Fruit fly (Drosophila melanogaster): ENCODE data around the gene CG32444.

CG32444 gene

DNA sequence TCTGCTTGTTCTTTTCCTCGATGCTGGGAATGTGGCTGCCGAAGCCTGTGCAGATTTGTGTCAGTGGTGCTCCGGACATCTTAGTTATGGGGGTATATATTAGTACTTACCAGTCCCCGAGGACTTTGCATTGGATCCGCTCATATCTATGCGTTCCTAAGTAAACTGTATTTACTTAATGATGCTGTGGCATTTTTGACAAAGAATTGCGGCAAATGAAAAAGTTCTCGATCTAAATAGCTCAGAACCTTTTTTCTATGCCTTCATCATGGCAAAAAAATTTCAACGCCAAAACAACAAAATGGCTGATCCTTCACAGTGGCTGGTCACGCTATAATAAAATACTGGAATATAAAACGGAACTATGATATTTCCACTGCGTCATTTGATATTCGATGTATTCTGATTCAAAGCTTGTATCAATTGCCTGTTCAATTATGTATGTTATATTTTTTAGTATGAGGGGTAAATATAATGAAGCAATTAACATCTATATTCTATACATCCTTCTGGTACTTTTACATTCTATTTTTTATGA is 2.5 kb upstream of the CG32444 start, which contains the start of gene MED1 (continued):
- TF ChIP-seq Hand (GFP tag; optimal IDR thresholded peaks at IDR 0.05) = no peak
- no peak for TF ChIP-seq Lim3 (GFP tag; IDR thresholded peaks at IDR 0.05)
- peak; percentile 29 for TF ChIP-seq zen (tag; optimal IDR thresholded peaks at IDR 0.05)
- no peak for TF ChIP-seq hb (GFP tag; IDR thresholded peaks at IDR 0.05; ENCODE audit: partially characterized antibody)
- TF ChIP-seq nerfin-1 (tag; optimal IDR thresholded peaks at IDR 0.05) = peak; percentile 11
- no peak for TF ChIP-seq tio (GFP tag; optimal IDR thresholded peaks at IDR 0.05)
- no peak for TF ChIP-seq CG11504 (tag; optimal IDR thresholded peaks at IDR 0.05)
- TF ChIP-seq CG17385 (GFP tag; optimal IDR thresholded peaks at IDR 0.05) = no peak
- TF ChIP-seq ken (GFP tag; IDR thresholded peaks at IDR 0.05) = no peak
- no peak for TF ChIP-seq grn (GFP tag; optimal IDR thresholded peaks at IDR 0.05)
- 0 out of 3 replicates have a peak, but pooled peaks have one; percentile 14 for TF ChIP-seq Opbp (GFP tag; IDR thresholded peaks at IDR 0.05; ENCODE audit: partially characterized antibody)
- TF ChIP-seq E2f1 (GFP tag; IDR thresholded peaks at IDR 0.05) = no peak
- no peak for TF ChIP-seq CG33557 (GFP tag; optimal IDR thresholded peaks at IDR 0.05)
- TF ChIP-seq usp (GFP tag; optimal IDR thresholded peaks at IDR 0.05) = no peak
- TF ChIP-seq Atf6 (GFP tag; IDR thresholded peaks at IDR 0.05) = no peak
- TF ChIP-seq CG10959 (GFP tag; IDR thresholded peaks at IDR 0.05) = no peak
- no peak for TF ChIP-seq Hmx (GFP tag; optimal IDR thresholded peaks at IDR 0.05)
- TF ChIP-seq Hsf (GFP tag; optimal IDR thresholded peaks at IDR 0.05) = peak; percentile 2
- no peak for TF ChIP-seq Jarid2 (GFP tag; optimal IDR thresholded peaks at IDR 0.05)
- no peak for TF ChIP-seq br (optimal IDR thresholded peaks at IDR 0.05)
- TF ChIP-seq mam (GFP tag; optimal IDR thresholded peaks at IDR 0.05) = peak; percentile 6
- TF ChIP-seq kay (GFP tag; optimal IDR thresholded peaks at IDR 0.05) = no peak
- peak; percentile 74 for TF ChIP-seq row (GFP tag; IDR thresholded peaks at IDR 0.05)
- peak; percentile 14 for TF ChIP-seq sug (tag; optimal IDR thresholded peaks at IDR 0.05)
- TF ChIP-seq hkb (optimal IDR thresholded peaks at IDR 0.05) = no peak
- TF ChIP-seq hkb (GFP tag; IDR thresholded peaks at IDR 0.05) = no peak
- no peak for TF ChIP-seq Sox100B (GFP tag; optimal IDR thresholded peaks at IDR 0.05)
- no peak for TF ChIP-seq crol (GFP tag; IDR thresholded peaks at IDR 0.05)
- no peak; the same call in 2 of the 3 replicates for TF ChIP-seq Aef1 (GFP tag; IDR thresholded peaks at IDR 0.05)
- no peak for TF ChIP-seq CkIIα-i1 (GFP tag; IDR thresholded peaks at IDR 0.05)
- TF ChIP-seq Spps (tag; optimal IDR thresholded peaks at IDR 0.05) = no peak
- TF ChIP-seq CG17612 (GFP tag; IDR thresholded peaks at IDR 0.05) = no peak
- TF ChIP-seq CG15696 (tag; optimal IDR thresholded peaks at IDR 0.05) = no peak
- no peak for TF ChIP-seq CrebB (tag; optimal IDR thresholded peaks at IDR 0.05)
- no peak for TF ChIP-seq CG31224 (GFP tag; IDR thresholded peaks at IDR 0.05)
- TF ChIP-seq CG7786 (GFP tag; optimal IDR thresholded peaks at IDR 0.05) = no peak
- TF ChIP-seq phol (tag; optimal IDR thresholded peaks at IDR 0.05) = peak; percentile 99
- TF ChIP-seq CG8478 (optimal IDR thresholded peaks at IDR 0.05) = no peak
- no peak for TF ChIP-seq toy (GFP tag; IDR thresholded peaks at IDR 0.05)
- no peak for TF ChIP-seq CG15269 (tag; optimal IDR thresholded peaks at IDR 0.05)
- no peak for TF ChIP-seq CG6813 (GFP tag; optimal IDR thresholded peaks at IDR 0.05)
- TF ChIP-seq CG11560 (tag; IDR thresholded peaks at IDR 0.05) = no peak
- TF ChIP-seq CG12104 (GFP tag; optimal IDR thresholded peaks at IDR 0.05) = no peak
- no peak for TF ChIP-seq Dfd (GFP tag; optimal IDR thresholded peaks at IDR 0.05)
- no peak for TF ChIP-seq esg (GFP tag; conservative IDR thresholded peaks at IDR 0.05)
- no peak for TF ChIP-seq sim (GFP tag; IDR thresholded peaks at IDR 0.05)
- TF ChIP-seq CoRest (tag; optimal IDR thresholded peaks at IDR 0.05) = peak; percentile 31
- TF ChIP-seq CG30431 (GFP tag; optimal IDR thresholded peaks at IDR 0.05) = no peak
- no peak for TF ChIP-seq maf-S (GFP tag; optimal IDR thresholded peaks at IDR 0.05)
- TF ChIP-seq eyg (GFP tag; optimal IDR thresholded peaks at IDR 0.05) = no peak
- peak; percentile 16; the same call in 1 of the 2 replicates for TF ChIP-seq Ptx1 (GFP tag; IDR thresholded peaks at IDR 0.05)
- TF ChIP-seq CG7556 (GFP tag; optimal IDR thresholded peaks at IDR 0.05) = no peak
- TF ChIP-seq CG10543 (GFP tag; optimal IDR thresholded peaks at IDR 0.05) = no peak
